Worm (Caenorhabditis elegans) whole organism, young adult: Measurements from ENCODE around the gene lips-12.
A peak's percentile ranks its signal among the peaks of the same experiment; 100 is the strongest.

Source experiments
- B0035.1 ChIP-seq: sonication (generic microtip); optimal IDR thresholded peaks from 2 replicates; lab custom pipeline; 2016; ENCODE audit warnings: missing genetic modification characterization, mild to moderate bottlenecking, missing compliant biosample characterization, missing genotype, missing genetic modification reagents
- C06A6.2 ChIP-seq: fragments of 200-800 bp; sonication (Bioruptor generic); conservative IDR thresholded peaks from 2 replicates; pipeline ENCODE4 v1.3.6; 2022; ENCODE audit warnings: missing genetic modification characterization, missing compliant biosample characterization
- D2030.7 ChIP-seq: fragments of 200-800 bp; sonication (Bioruptor generic); IDR thresholded peaks from 2 replicates; pipeline ENCODE4 v1.3.6; 2022; ENCODE audit warnings: missing genetic modification reagents, missing genetic modification characterization, missing compliant biosample characterization
- F22D6.2 ChIP-seq: sonication (generic microtip); optimal IDR thresholded peaks from 2 replicates; lab custom pipeline; 2016; ENCODE audit warnings: mild to moderate bottlenecking, missing genetic modification characterization, missing compliant biosample characterization
- F52B5.7 ChIP-seq: sonication (generic microtip); optimal IDR thresholded peaks from 2 replicates; lab custom pipeline; 2016; ENCODE audit warnings: mild to moderate bottlenecking, missing genetic modification characterization, missing compliant biosample characterization
- F57A8.1 ChIP-seq: fragments of 200-800 bp; sonication (Bioruptor generic); optimal IDR thresholded peaks from 2 replicates; lab custom pipeline; 2018; ENCODE audit warnings: mild to moderate bottlenecking, missing genetic modification characterization, moderate library complexity, missing compliant biosample characterization
- F57C9.4 ChIP-seq: sonication (generic microtip); optimal IDR thresholded peaks from 2 replicates; lab custom pipeline; 2017; ENCODE audit warnings: mild to moderate bottlenecking, missing genetic modification characterization, missing compliant biosample characterization
- T07F8.4 ChIP-seq: sonication (generic microtip); optimal IDR thresholded peaks from 2 replicates; lab custom pipeline; 2016; ENCODE audit warnings: mild to moderate bottlenecking, missing genetic modification characterization, moderate library complexity, missing compliant biosample characterization
- Y53F4B.3 ChIP-seq: fragments of 200-800 bp; sonication (Bioruptor generic); IDR thresholded peaks from 2 replicates; pipeline ENCODE4 v1.3.6; 2022; ENCODE audit warnings: missing genetic modification reagents, missing genetic modification characterization, missing compliant biosample characterization
- Y53G8AR.9 ChIP-seq: fragments of 200-800 bp; sonication (Bioruptor generic); conservative IDR thresholded peaks from 2 replicates; pipeline ENCODE4 v1.3.6; 2022; ENCODE audit warnings: missing genetic modification reagents, missing genetic modification characterization, missing compliant biosample characterization
- Y56A3A.18 ChIP-seq: fragments of 200-800 bp; sonication (Bioruptor generic); IDR thresholded peaks from 2 replicates; pipeline ENCODE4 v1.3.6; 2022; ENCODE audit warnings: missing genetic modification reagents, missing genetic modification characterization, missing compliant biosample characterization
- aptf-3 ChIP-seq: fragments of 200-800 bp; sonication (Bioruptor generic); IDR thresholded peaks from 2 replicates; pipeline ENCODE4 v1.3.6; 2022; ENCODE audit warnings: missing genetic modification characterization, missing compliant biosample characterization
- attf-5 ChIP-seq: fragments of 200-800 bp; sonication (Bioruptor generic); optimal IDR thresholded peaks from 2 replicates; lab custom pipeline; 2018; ENCODE audit warnings: mild to moderate bottlenecking, missing genetic modification characterization, missing compliant biosample characterization
- attf-6 ChIP-seq: fragments of 200-800 bp; sonication (Bioruptor generic); IDR thresholded peaks from 2 replicates; pipeline ENCODE4 v1.3.6; 2022; ENCODE audit warnings: missing genetic modification reagents, missing genetic modification characterization, missing compliant biosample characterization
- cebp-1 ChIP-seq, 2 experiments: fragments of 200-800 bp in 1 of 2; sonication (Bioruptor generic) in 1 of 2; sonication (generic microtip) in 1 of 2; IDR thresholded peaks in 1 of 2; optimal IDR thresholded peaks in 1 of 2; 2 replicates each; pipeline versions ENCODE4 v1.3.6 to Lab custom; 2017 to 2022; ENCODE audit warnings: missing compliant biosample characterization in 2 of 2, missing genetic modification characterization in 2 of 2, mild to moderate bottlenecking in 1 of 2, missing genetic modification reagents in 1 of 2, moderate library complexity in 1 of 2
- cebp-2 ChIP-seq: fragments of 200-800 bp; sonication (Bioruptor generic); IDR thresholded peaks from 2 replicates; pipeline ENCODE4 v1.3.6; 2022; ENCODE audit warnings: missing genetic modification characterization, missing compliant biosample characterization
- ceh-27 ChIP-seq: fragments of 200-800 bp; sonication (Bioruptor generic); optimal IDR thresholded peaks from 2 replicates; lab custom pipeline; 2018; ENCODE audit warnings: mild to moderate bottlenecking, missing genetic modification characterization, moderate library complexity, missing compliant biosample characterization
- chd-7 ChIP-seq: sonication (generic microtip); optimal IDR thresholded peaks from 2 replicates; lab custom pipeline; 2016; ENCODE audit warnings: mild to moderate bottlenecking, missing genetic modification characterization, moderate library complexity, missing compliant biosample characterization
- die-1 ChIP-seq: sonication (generic microtip); optimal IDR thresholded peaks from 2 replicates; lab custom pipeline; 2016; ENCODE audit warnings: missing genotype, mild to moderate bottlenecking, missing genetic modification characterization, missing compliant biosample characterization
- egl-18 ChIP-seq: fragments of 200-800 bp; sonication (Bioruptor generic); IDR thresholded peaks from 2 replicates; pipeline ENCODE4 v1.3.6; 2022; ENCODE audit warnings: missing genetic modification reagents, missing genetic modification characterization, missing compliant biosample characterization
- ekl-4 ChIP-seq: fragments of 200-800 bp; sonication (Bioruptor generic); IDR thresholded peaks from 2 replicates; pipeline ENCODE4 v1.3.6; 2022; ENCODE audit warnings: missing genetic modification reagents, missing genetic modification characterization, missing compliant biosample characterization
- gei-17 ChIP-seq: fragments of 200-800 bp; sonication (Bioruptor generic); optimal IDR thresholded peaks from 2 replicates; lab custom pipeline; 2018; ENCODE audit warnings: mild to moderate bottlenecking, missing genetic modification characterization, missing compliant biosample characterization
- hrde-1 ChIP-seq: sonication (generic microtip); optimal IDR thresholded peaks from 2 replicates; lab custom pipeline; 2016; ENCODE audit warnings: missing genetic modification characterization, mild to moderate bottlenecking, missing compliant biosample characterization, moderate library complexity, missing genotype, missing genetic modification reagents, borderline replicate concordance
- lin-26 ChIP-seq: fragments of 200-800 bp; sonication (Bioruptor generic); IDR thresholded peaks from 2 replicates; pipeline ENCODE4 v1.3.6; 2022; ENCODE audit warnings: missing genetic modification reagents, missing genetic modification characterization, missing compliant biosample characterization
- lin-35 ChIP-seq, 3 experiments: fragments of 150-350 bp in 2 of 3; sonication (generic microtip) in 1 of 3; optimal IDR thresholded peaks; 2 replicates each; lab custom pipeline; 2014 to 2018; ENCODE audit warnings: missing biosample characterization in 3 of 3, missing genetic modification characterization in 3 of 3, missing genetic modification reagents in 3 of 3
- lin-54 ChIP-seq: fragments of 200-800 bp; sonication (Bioruptor generic); optimal IDR thresholded peaks from 2 replicates; lab custom pipeline; 2018; ENCODE audit warnings: mild to moderate bottlenecking, missing genetic modification characterization, missing compliant biosample characterization
- lsl-1 ChIP-seq: fragments of 200-800 bp; sonication (Bioruptor generic); optimal IDR thresholded peaks from 2 replicates; lab custom pipeline; 2018; ENCODE audit warnings: mild to moderate bottlenecking, missing genetic modification characterization, moderate library complexity, missing compliant biosample characterization
- madf-8 ChIP-seq: fragments of 200-800 bp; sonication (Bioruptor generic); conservative IDR thresholded peaks from 2 replicates; pipeline ENCODE4 v1.3.6; 2022; ENCODE audit warnings: missing genetic modification reagents, missing genetic modification characterization, missing compliant biosample characterization
- mcd-1 ChIP-seq: fragments of 200-800 bp; sonication (Bioruptor generic); IDR thresholded peaks from 2 replicates; pipeline ENCODE4 v1.3.6; 2022; ENCODE audit warnings: missing genetic modification reagents, missing genetic modification characterization, missing compliant biosample characterization
- mel-28 ChIP-seq: sonication (generic microtip); optimal IDR thresholded peaks from 2 replicates; lab custom pipeline; 2016; ENCODE audit warnings: borderline replicate concordance, mild to moderate bottlenecking, missing genetic modification characterization, missing compliant biosample characterization
- mes-4 ChIP-seq: sonication (generic microtip); optimal IDR thresholded peaks from 2 replicates; lab custom pipeline; 2016; ENCODE audit warnings: missing genotype, missing genetic modification characterization, missing compliant biosample characterization
- mxl-1 ChIP-seq: sonication (generic microtip); optimal IDR thresholded peaks from 2 replicates; lab custom pipeline; 2016; ENCODE audit warnings: missing genetic modification characterization, missing compliant biosample characterization
- nfya-2 ChIP-seq: fragments of 200-800 bp; sonication (Bioruptor generic); IDR thresholded peaks from 2 replicates; pipeline ENCODE4 v1.3.6; 2022; ENCODE audit warnings: missing genetic modification reagents, missing genetic modification characterization, missing compliant biosample characterization
- nfyb-1 ChIP-seq: fragments of 200-800 bp; sonication (Bioruptor generic); IDR thresholded peaks from 2 replicates; pipeline ENCODE4 v1.3.6; 2022; ENCODE audit warnings: missing genetic modification reagents, missing genetic modification characterization, missing compliant biosample characterization
- nhr-80 ChIP-seq: sonication (generic microtip); optimal IDR thresholded peaks from 2 replicates; lab custom pipeline; 2016; ENCODE audit warnings: missing genetic modification characterization, missing compliant biosample characterization
- nhr-90 ChIP-seq: sonication (generic microtip); optimal IDR thresholded peaks from 2 replicates; lab custom pipeline; 2016; ENCODE audit warnings: missing genotype, mild to moderate bottlenecking, missing genetic modification characterization, missing compliant biosample characterization
- pbrm-1 ChIP-seq: fragments of 200-800 bp; sonication (Bioruptor generic); IDR thresholded peaks from 2 replicates; pipeline ENCODE4 v1.3.6; 2022; ENCODE audit warnings: missing genetic modification reagents, missing genetic modification characterization, missing compliant biosample characterization
- pha-4 ChIP-seq: fragments of 150-350 bp; sonication (generic microtip); optimal IDR thresholded peaks from 2 replicates; lab custom pipeline; 2014; ENCODE audit warnings: missing biosample characterization, missing genetic modification reagents, missing genetic modification characterization
- rcor-1 ChIP-seq: fragments of 200-800 bp; sonication (Bioruptor generic); IDR thresholded peaks from 2 replicates; pipeline ENCODE4 v1.3.6; 2022; ENCODE audit warnings: missing genetic modification reagents, missing genetic modification characterization, missing compliant biosample characterization
- sea-2 ChIP-seq: fragments of 200-800 bp; sonication (Bioruptor generic); IDR thresholded peaks from 2 replicates; pipeline ENCODE4 v1.3.6; 2022; ENCODE audit warnings: missing genetic modification characterization, missing compliant biosample characterization
- snpc-1.3 ChIP-seq: sonication (generic microtip); optimal IDR thresholded peaks from 2 replicates; lab custom pipeline; 2017; ENCODE audit warnings: missing genetic modification characterization, mild to moderate bottlenecking, missing compliant biosample characterization, antibody characterized with exemption, moderate library complexity, missing genotype, missing genetic modification reagents; ENCODE audit not compliant: insufficient read depth
- tbp1 ChIP-seq: fragments of 200-800 bp; sonication (Bioruptor generic); optimal IDR thresholded peaks from 2 replicates; lab custom pipeline; 2018; ENCODE audit warnings: mild to moderate bottlenecking, missing genetic modification characterization, missing compliant biosample characterization
- xnd-1 ChIP-seq: sonication (generic microtip); optimal IDR thresholded peaks from 2 replicates; lab custom pipeline; 2016; ENCODE audit warnings: missing genotype, missing genetic modification reagents, missing genetic modification characterization, missing compliant biosample characterization
- ztf-18 ChIP-seq: sonication (generic microtip); optimal IDR thresholded peaks from 2 replicates; lab custom pipeline; 2016; ENCODE audit warnings: missing genotype, mild to moderate bottlenecking, missing genetic modification characterization, missing compliant biosample characterization
- ztf-25 ChIP-seq: fragments of 200-800 bp; sonication (Bioruptor generic); IDR thresholded peaks from 2 replicates; pipeline ENCODE4 v1.3.6; 2022; ENCODE audit warnings: missing genetic modification reagents, missing genetic modification characterization, missing compliant biosample characterization
- ztf-3 ChIP-seq: fragments of 200-800 bp; sonication (Bioruptor generic); optimal IDR thresholded peaks from 2 replicates; lab custom pipeline; 2018; ENCODE audit warnings: mild to moderate bottlenecking, missing genetic modification characterization, missing compliant biosample characterization

lips-12 gene

ce11 chrII:1153299-1153698, 39.3 kb upstream of the lips-12 start (continued):
- TF ChIP-seq lsl-1 (GFP tag; lab: Kevin White, UChicago) (peak; percentile 44), xnd-1 (tag; lab: Kevin White, UChicago) (peak; percentile 71), aptf-3 (GFP tag; lab: Robert Waterston, UW) (no peak), hrde-1 (no peak), ceh-27 (GFP tag; lab: Kevin White, UChicago) (no peak), mcd-1 (GFP tag; lab: Robert Waterston, UW) (peak; percentile 41)

- TF ChIP-seq B0035.1, result no peak
- no peak for TF ChIP-seq die-1 (tag; lab: Kevin White, UChicago)
- 0 out of 2 replicates have a peak, but pooled peaks have one; percentile 8 for TF ChIP-seq nfyb-1 (GFP tag; lab: Robert Waterston, UW)
- no peak for TF ChIP-seq snpc-1.3
- TF ChIP-seq egl-18 (GFP tag; lab: Robert Waterston, UW), result no peak
- no peak for TF ChIP-seq mxl-1
- TF ChIP-seq D2030.7 (GFP tag; lab: Robert Waterston, UW), result no peak
- TF ChIP-seq ekl-4 (GFP tag; lab: Robert Waterston, UW), result peak; percentile 42; the same call in 1 of the 2 replicates
- no peak for TF ChIP-seq aptf-3 (GFP tag; lab: Robert Waterston, UW)
- TF ChIP-seq tbp1 (GFP tag; lab: Kevin White, UChicago), result no peak
- TF ChIP-seq xnd-1 (tag; lab: Kevin White, UChicago), result no peak
- no peak for TF ChIP-seq pha-4 (tag; lab: Kevin White, UChicago)
- TF ChIP-seq mes-4 (tag; lab: Kevin White, UChicago), result no peak
- no peak for TF ChIP-seq T07F8.4 (tag; lab: Kevin White, UChicago)
- no peak for TF ChIP-seq rcor-1 (GFP tag; lab: Robert Waterston, UW)
- TF ChIP-seq ztf-18 (tag; lab: Kevin White, UChicago), result no peak
- TF ChIP-seq nhr-90 (tag; lab: Kevin White, UChicago), result no peak
- TF ChIP-seq nfya-2, result no peak
- TF ChIP-seq nhr-80 (tag; lab: Kevin White, UChicago), result no peak
- 0 out of 2 replicates have a peak, but pooled peaks have one; percentile 28 for TF ChIP-seq ztf-25 (GFP tag; lab: Robert Waterston, UW)
- TF ChIP-seq cebp-2 (GFP tag; lab: Robert Waterston, UW), result 0 out of 2 replicates have a peak, but pooled peaks have one; percentile 12
- no peak for TF ChIP-seq mel-28 (tag; lab: Kevin White, UChicago)
- TF ChIP-seq lin-54, result peak; percentile 42
- no peak for TF ChIP-seq ceh-27 (GFP tag; lab: Kevin White, UChicago)
- no peak for TF ChIP-seq lin-35 (GFP tag; optimal IDR thresholded peaks at IDR 0.05; lab: Kevin White, UChicago)
- no peak for TF ChIP-seq gei-17 (GFP tag; lab: Kevin White, UChicago)
- TF ChIP-seq F57A8.1 (GFP tag; lab: Kevin White, UChicago), result no peak
- no peak for TF ChIP-seq C06A6.2 (GFP tag; lab: Robert Waterston, UW)
- 0 out of 2 replicates have a peak, but pooled peaks have one; percentile 34 for TF ChIP-seq pbrm-1
- TF ChIP-seq Y56A3A.18 (GFP tag; lab: Robert Waterston, UW), result no peak
- TF ChIP-seq F52B5.7 (tag; lab: Kevin White, UChicago), result no peak
- TF ChIP-seq sea-2 (GFP tag; lab: Robert Waterston, UW), result no peak
- TF ChIP-seq F57C9.4, result no peak
- peak; percentile 45; the same call in 1 of the 2 replicates for TF ChIP-seq Y53G8AR.9
- no peak for TF ChIP-seq F22D6.2 (tag; lab: Kevin White, UChicago)
- TF ChIP-seq attf-5 (GFP tag; lab: Kevin White, UChicago), result no peak
- no peak for TF ChIP-seq Y53F4B.3
- no peak for TF ChIP-seq ztf-3 (GFP tag; lab: Kevin White, UChicago)
- TF ChIP-seq attf-6 (GFP tag; lab: Robert Waterston, UW), result no peak
- 0 out of 2 replicates have a peak, but pooled peaks have one; percentile 7 for TF ChIP-seq lin-26
- TF ChIP-seq chd-7 (tag; lab: Kevin White, UChicago), result peak; percentile 24
- no peak for TF ChIP-seq cebp-1 (GFP tag; IDR thresholded peaks at IDR 0.05; lab: Robert Waterston, UW)
- peak; percentile 25 for TF ChIP-seq cebp-1 (tag; optimal IDR thresholded peaks at IDR 0.05; lab: Kevin White, UChicago)
- peak; percentile 22 for TF ChIP-seq hrde-1
- TF ChIP-seq madf-8 (GFP tag; lab: Robert Waterston, UW), result no peak; the same call in 1 of the 2 replicates
Observed at ce11 chrII:1152732-1153131, 38.7 kb upstream of the lips-12 start.
